Worm (Caenorhabditis elegans) whole organism, late embryonic: ENCODE data around the gene far-6.

Source experiments
- F13H6.1 ChIP-seq: sonication (generic microtip); optimal IDR thresholded peaks from 2 replicates; lab custom pipeline; 2016; ENCODE audit warnings: missing genetic modification characterization, missing compliant biosample characterization
- ahr-1 ChIP-seq: sonication (generic microtip); optimal IDR thresholded peaks from 2 replicates; lab custom pipeline; 2016; ENCODE audit warnings: missing genetic modification characterization, missing compliant biosample characterization
- ama-1 ChIP-seq: fragments of 150-350 bp; optimal IDR thresholded peaks from 2 replicates; lab custom pipeline; 2014
- ceh-48 ChIP-seq: sonication (generic microtip); optimal IDR thresholded peaks from 2 replicates; lab custom pipeline; 2016; ENCODE audit warnings: missing genetic modification characterization, inconsistent platforms, missing compliant biosample characterization
- ets-4 ChIP-seq: sonication (generic microtip); optimal IDR thresholded peaks from 2 replicates; lab custom pipeline; 2016; ENCODE audit warnings: missing genetic modification characterization, missing compliant biosample characterization
- fkh-6 ChIP-seq: sonication (generic microtip); optimal IDR thresholded peaks from 2 replicates; lab custom pipeline; 2016; ENCODE audit warnings: missing genetic modification characterization, missing compliant biosample characterization
- hlh-15 ChIP-seq: sonication (generic microtip); optimal IDR thresholded peaks from 2 replicates; lab custom pipeline; 2016; ENCODE audit warnings: missing genetic modification characterization, missing compliant biosample characterization
- madf-2 ChIP-seq: sonication (generic microtip); optimal IDR thresholded peaks from 2 replicates; lab custom pipeline; 2017; ENCODE audit warnings: missing genetic modification characterization, missing compliant biosample characterization
- nhr-11 ChIP-seq: fragments of 150-350 bp; optimal IDR thresholded peaks from 2 replicates; lab custom pipeline; 2014; ENCODE audit warnings: missing biosample characterization, missing genetic modification characterization
- pha-4 ChIP-seq: fragments of 150-350 bp; optimal IDR thresholded peaks from 2 replicates; lab custom pipeline; 2018; ENCODE audit warnings: missing biosample characterization, missing genetic modification reagents, missing genetic modification characterization
- rnt-1 ChIP-seq: sonication (generic microtip); optimal IDR thresholded peaks from 2 replicates; lab custom pipeline; 2016; ENCODE audit warnings: missing genetic modification characterization, missing compliant biosample characterization
- sox-4 ChIP-seq: sonication (generic microtip); optimal IDR thresholded peaks from 2 replicates; lab custom pipeline; 2017; ENCODE audit warnings: mild to moderate bottlenecking, missing genetic modification characterization, inconsistent platforms, missing compliant biosample characterization
- zip-5 ChIP-seq: sonication (generic microtip); optimal IDR thresholded peaks from 2 replicates; lab custom pipeline; 2016; ENCODE audit warnings: missing genetic modification characterization, missing compliant biosample characterization

DNA sequence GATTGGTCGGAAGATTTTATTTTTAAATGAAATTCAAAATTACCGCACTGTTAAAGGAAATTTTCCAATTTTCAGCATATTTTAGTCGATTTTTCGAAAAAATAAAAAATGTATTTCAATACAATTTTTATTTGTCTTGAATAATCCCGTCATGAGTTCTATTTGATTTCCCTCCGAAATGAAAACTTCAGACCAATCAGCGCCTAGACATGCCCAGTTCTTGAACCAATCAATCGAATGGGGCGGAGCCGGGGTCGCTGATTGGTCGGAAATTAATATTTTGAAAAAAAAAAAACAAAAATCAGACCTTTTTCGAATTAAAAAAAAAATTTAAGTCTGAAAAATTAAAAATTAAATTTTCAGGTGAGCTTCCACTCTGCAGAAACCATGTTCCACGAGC, 18.5 kb upstream of the far-6 start:
- TF ChIP-seq pha-4 (tag; lab: Kevin White, UChicago) (no peak), madf-2 (no peak), sox-4 (tag; lab: Kevin White, UChicago) (no peak), ahr-1 (tag; lab: Kevin White, UChicago) (no peak), rnt-1 (no peak), nhr-11 (tag; lab: Kevin White, UChicago) (no peak), ceh-48 (tag; lab: Kevin White, UChicago) (no peak), ama-1 (lab: Kevin White, UChicago) (no peak), hlh-15 (tag; lab: Kevin White, UChicago) (no peak), ets-4 (tag; lab: Kevin White, UChicago) (no peak), fkh-6 (tag; lab: Kevin White, UChicago) (no peak), F13H6.1 (no peak), zip-5 (tag; lab: Kevin White, UChicago) (no peak)
